Worm (Caenorhabditis elegans) whole organism, L2 larva: Measurements from ENCODE around the gene egl-20.

Experiments used
- R02D3.7 ChIP-seq: fragments of 150-350 bp; optimal IDR thresholded peaks from 2 replicates; lab custom pipeline; 2014; ENCODE audit warnings: missing biosample characterization, missing genetic modification characterization
- ama-1 ChIP-seq: fragments of 150-350 bp; optimal IDR thresholded peaks from 2 replicates; lab custom pipeline; 2018; ENCODE audit warnings: inconsistent platforms
- ceh-82 ChIP-seq: fragments of 150-350 bp; optimal IDR thresholded peaks from 2 replicates; lab custom pipeline; 2014; ENCODE audit warnings: missing biosample characterization, missing genetic modification characterization
- fos-1 ChIP-seq: fragments of 150-350 bp; optimal IDR thresholded peaks from 2 replicates; lab custom pipeline; 2014; ENCODE audit warnings: missing biosample characterization, missing genetic modification characterization
- lin-39 ChIP-seq: fragments of 150-350 bp; optimal IDR thresholded peaks from 2 replicates; lab custom pipeline; 2014; ENCODE audit warnings: missing biosample characterization, missing genetic modification reagents, missing genetic modification characterization
- nhr-77 ChIP-seq: fragments of 150-350 bp; optimal IDR thresholded peaks from 2 replicates; lab custom pipeline; 2014; ENCODE audit warnings: missing biosample characterization, missing genetic modification characterization
- unc-55 ChIP-seq: fragments of 150-350 bp; sonication (generic microtip); optimal IDR thresholded peaks from 3 replicates; lab custom pipeline; 2014; ENCODE audit warnings: missing biosample characterization, missing genetic modification reagents, missing genetic modification characterization
- unc-62 ChIP-seq: fragments of 150-350 bp; optimal IDR thresholded peaks from 2 replicates; lab custom pipeline; 2014; ENCODE audit warnings: missing biosample characterization, missing genetic modification reagents, missing genetic modification characterization

DNA sequence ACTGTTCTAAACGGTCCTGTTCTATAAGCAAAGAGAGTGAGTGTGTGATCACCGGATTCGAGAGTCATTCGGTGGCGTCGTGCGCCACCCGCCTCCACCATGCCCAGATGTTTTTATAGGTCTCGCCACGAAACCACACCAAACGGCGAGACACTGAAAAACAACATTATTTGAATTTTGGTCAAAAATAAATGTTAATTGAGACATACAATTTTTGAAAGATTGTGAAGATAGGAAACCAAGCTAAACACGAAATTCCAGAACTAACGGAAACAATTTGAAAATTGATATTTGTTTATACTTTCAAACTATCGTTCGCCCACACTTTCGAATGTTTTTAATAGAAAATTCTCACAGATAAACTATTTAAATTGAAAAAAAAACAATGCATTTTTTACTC, 9.1 kb upstream of the egl-20 start, which contains the start of gene catp-6:
- TF ChIP-seq nhr-77 (tag; lab: Kevin White, UChicago) (no peak), ama-1 (lab: Kevin White, UChicago) (no peak), lin-39 (no peak), fos-1 (no peak), R02D3.7 (tag; lab: Kevin White, UChicago) (no peak), ceh-82 (tag; lab: Kevin White, UChicago) (no peak), unc-55 (GFP tag; lab: Kevin White, UChicago) (no peak), unc-62 (no peak)
